Fruit fly (Drosophila melanogaster): ENCODE measurements around the gene CG2681.
A peak's percentile ranks its signal among the peaks of the same experiment; 100 is the strongest.

The CG2681 gene

dm6 chrX:2708156-2708734, at the start of gene CG2681:
Gene CG2681 (plus strand): TSS chrX:2708684.
- no peak for TF ChIP-seq CG10631 (GFP tag; optimal IDR thresholded peaks at IDR 0.05)
- TF ChIP-seq Hr39 (GFP tag; optimal IDR thresholded peaks at IDR 0.05), result peak; percentile 49
- no peak for TF ChIP-seq Ets21C (GFP tag; optimal IDR thresholded peaks at IDR 0.05)
- TF ChIP-seq topi (GFP tag; optimal IDR thresholded peaks at IDR 0.05), result peak; percentile 18
- TF ChIP-seq fd85E (GFP tag; optimal IDR thresholded peaks at IDR 0.05), result no peak
- TF ChIP-seq net (GFP tag; optimal IDR thresholded peaks at IDR 0.05), result no peak
- TF ChIP-seq Eip75B (GFP tag; optimal IDR thresholded peaks at IDR 0.05), result no peak
- peak; percentile 71 for TF ChIP-seq CG6163 (GFP tag; IDR thresholded peaks at IDR 0.05)
- TF ChIP-seq CG34406 (GFP tag; optimal IDR thresholded peaks at IDR 0.05), result no peak
- TF ChIP-seq CG3919 (GFP tag; optimal IDR thresholded peaks at IDR 0.05), result no peak
- no peak for TF ChIP-seq Ets96B (tag; optimal IDR thresholded peaks at IDR 0.05)
- no peak for TF ChIP-seq CG16779 (tag; optimal IDR thresholded peaks at IDR 0.05)
- TF ChIP-seq CG6854 (GFP tag; optimal IDR thresholded peaks at IDR 0.05), result no peak
- TF ChIP-seq OdsH (GFP tag; optimal IDR thresholded peaks at IDR 0.05), result no peak
- no peak for TF ChIP-seq CG6808 (GFP tag; optimal IDR thresholded peaks at IDR 0.05)
- TF ChIP-seq Blimp-1 (GFP tag; optimal IDR thresholded peaks at IDR 0.05), result no peak
- peak; percentile 38; the same call in 1 of the 2 replicates for TF ChIP-seq Gug (GFP tag; IDR thresholded peaks at IDR 0.05)
- TF ChIP-seq Sox15 (GFP tag; optimal IDR thresholded peaks at IDR 0.05), result no peak
- TF ChIP-seq dsx (GFP tag; optimal IDR thresholded peaks at IDR 0.05; ENCODE audit: poor library complexity, severe bottlenecking), result no peak
- TF ChIP-seq CG7368 (GFP tag; optimal IDR thresholded peaks at IDR 0.05), result peak; percentile 37
- peak; percentile 20 for TF ChIP-seq lz (GFP tag; optimal IDR thresholded peaks at IDR 0.05)
- peak; percentile 16 for TF ChIP-seq cyc (GFP tag; optimal IDR thresholded peaks at IDR 0.05)
- TF ChIP-seq pdm3 (GFP tag; optimal IDR thresholded peaks at IDR 0.05), result no peak
- peak; percentile 46 for TF ChIP-seq CG11294 (GFP tag; IDR thresholded peaks at IDR 0.05)
- TF ChIP-seq CG31627 (GFP tag; optimal IDR thresholded peaks at IDR 0.05), result peak; percentile 22
- no peak for TF ChIP-seq CG10669 (GFP tag; optimal IDR thresholded peaks at IDR 0.05)
- TF ChIP-seq vri (GFP tag; optimal IDR thresholded peaks at IDR 0.05), result no peak
- TF ChIP-seq CG9139 (GFP tag; optimal IDR thresholded peaks at IDR 0.05), result no peak
- TF ChIP-seq fkh (GFP tag; optimal IDR thresholded peaks at IDR 0.05), result no peak
- TF ChIP-seq CG11902 (GFP tag; optimal IDR thresholded peaks at IDR 0.05), result no peak
- TF ChIP-seq CG6792 (GFP tag; optimal IDR thresholded peaks at IDR 0.05), result peak; percentile 2
- no peak for TF ChIP-seq Smox (GFP tag; optimal IDR thresholded peaks at IDR 0.05)
- TF ChIP-seq Met (GFP tag; optimal IDR thresholded peaks at IDR 0.05), result no peak
- no peak for TF ChIP-seq salr (GFP tag; optimal IDR thresholded peaks at IDR 0.05)
- TF ChIP-seq svp (GFP tag), result no peak
- TF ChIP-seq dac (GFP tag; optimal IDR thresholded peaks at IDR 0.05), result no peak
- no peak for TF ChIP-seq CG8119 (GFP tag; IDR thresholded peaks at IDR 0.05)
- no peak for TF ChIP-seq CG3032 (tag; optimal IDR thresholded peaks at IDR 0.05)
- no peak for TF ChIP-seq spab (GFP tag; optimal IDR thresholded peaks at IDR 0.05)
- TF ChIP-seq Hr4 (GFP tag; optimal IDR thresholded peaks at IDR 0.05), result no peak
- TF ChIP-seq CG8632 (GFP tag; optimal IDR thresholded peaks at IDR 0.05), result no peak
- TF ChIP-seq Sox14 (GFP tag; optimal IDR thresholded peaks at IDR 0.05), result peak; percentile 34
- TF ChIP-seq CG32006 (GFP tag; optimal IDR thresholded peaks at IDR 0.05), result no peak
- no peak for TF ChIP-seq Sox102F (GFP tag; optimal IDR thresholded peaks at IDR 0.05)
- peak; percentile 68 for TF ChIP-seq eg (GFP tag; IDR thresholded peaks at IDR 0.05)
- no peak for TF ChIP-seq fd59A (GFP tag; optimal IDR thresholded peaks at IDR 0.05)
- peak; percentile 57 for TF ChIP-seq Eip78C (GFP tag)
- TF ChIP-seq Eip93F (GFP tag; optimal IDR thresholded peaks at IDR 0.05), result no peak
- TF ChIP-seq CG4318 (GFP tag; optimal IDR thresholded peaks at IDR 0.05), result no peak
- TF ChIP-seq CG1621 (tag; optimal IDR thresholded peaks at IDR 0.05), result no peak
- no peak for TF ChIP-seq CG11762 (GFP tag; optimal IDR thresholded peaks at IDR 0.05; ENCODE audit: insufficient read depth)
- no peak for TF ChIP-seq Hr38 (GFP tag; optimal IDR thresholded peaks at IDR 0.05)

Measured in whole organism, prepupa.